Fruit fly (Drosophila melanogaster): ENCODE data around the gene Gld.
A peak's percentile ranks its signal among the peaks of the same experiment; 100 is the strongest.

- TF ChIP-seq CG2875 (GFP tag; optimal IDR thresholded peaks at IDR 0.05) (no peak), CTCF (GFP tag; optimal IDR thresholded peaks at IDR 0.05) (peak; percentile 80), ci (GFP tag; IDR thresholded peaks at IDR 0.05) (no peak), HLH54F (GFP tag; optimal IDR thresholded peaks at IDR 0.05) (no peak), al (GFP tag; IDR thresholded peaks at IDR 0.05) (no peak), pan (optimal IDR thresholded peaks at IDR 0.05) (no peak), pan (GFP tag; optimal IDR thresholded peaks at IDR 0.05 in 1 of 2, IDR thresholded peaks at IDR 0.05 in 1 of 2) (no peak), chm (GFP tag; IDR thresholded peaks at IDR 0.05) (no peak), ara (GFP tag; IDR thresholded peaks at IDR 0.05) (no peak), CG8478 (optimal IDR thresholded peaks at IDR 0.05) (no peak), nerfin-2 (GFP tag; IDR thresholded peaks at IDR 0.05; ENCODE audit: partially characterized antibody) (no peak)
Observed at dm6 chr3R:7304455-7305088, 39.1 kb upstream of the Gld start, which contains the start of gene CG42544.
